Fruit fly (Drosophila melanogaster): Measurements from ENCODE around the gene ImpL2.

The ImpL2 gene

dm6 chr3L:4254301-4254834 is 18.4 kb upstream of the ImpL2 start, which contains the start of the genes ago and CG1265 (continued):
- TF ChIP-seq her (GFP tag; optimal IDR thresholded peaks at IDR 0.05) (no peak), ara (GFP tag; IDR thresholded peaks at IDR 0.05) (0 out of 2 replicates have a peak, but pooled peaks have one; percentile 31), tll (GFP tag; optimal IDR thresholded peaks at IDR 0.05) (no peak), CG15269 (tag; optimal IDR thresholded peaks at IDR 0.05) (peak; percentile 52), CG16863 (GFP tag; optimal IDR thresholded peaks at IDR 0.05) (no peak), toy (GFP tag; IDR thresholded peaks at IDR 0.05) (no peak), C15 (GFP tag; IDR thresholded peaks at IDR 0.05) (no peak), Antp (GFP tag; optimal IDR thresholded peaks at IDR 0.05) (no peak), CG1024 (GFP tag; IDR thresholded peaks at IDR 0.05) (peak; percentile 32; the same call in 1 of the 2 replicates), ci (GFP tag; IDR thresholded peaks at IDR 0.05) (peak; percentile 6; the same call in 1 of the 3 replicates), fru (optimal IDR thresholded peaks at IDR 0.05) (no peak), CG10147 (GFP tag; optimal IDR thresholded peaks at IDR 0.05) (no peak), ro (GFP tag; IDR thresholded peaks at IDR 0.05) (no peak), cwo (GFP tag; optimal IDR thresholded peaks at IDR 0.05) (no peak), emc (GFP tag; optimal IDR thresholded peaks at IDR 0.05) (no peak), CG8924 (tag; optimal IDR thresholded peaks at IDR 0.05) (peak; percentile 58), CG13296 (GFP tag; optimal IDR thresholded peaks at IDR 0.05) (peak; percentile 40), en (GFP tag; optimal IDR thresholded peaks at IDR 0.05) (no peak), CG2129 (GFP tag; IDR thresholded peaks at IDR 0.05; ENCODE audit: partially characterized antibody) (0 out of 2 replicates have a peak, but pooled peaks have one; percentile 11), Sry-β (GFP tag; optimal IDR thresholded peaks at IDR 0.05) (no peak), NfI (GFP tag; optimal IDR thresholded peaks at IDR 0.05) (peak; percentile 49), CG3065 (GFP tag; optimal IDR thresholded peaks at IDR 0.05) (no peak), CG17186 (GFP tag; optimal IDR thresholded peaks at IDR 0.05) (no peak), CG8478 (optimal IDR thresholded peaks at IDR 0.05) (no peak), CG2712 (tag; optimal IDR thresholded peaks at IDR 0.05) (peak; percentile 69), CG5245 (GFP tag; optimal IDR thresholded peaks at IDR 0.05) (no peak), cato (GFP tag; optimal IDR thresholded peaks at IDR 0.05; ENCODE audit: borderline replicate concordance) (no peak), CG9727 (GFP tag; optimal IDR thresholded peaks at IDR 0.05) (peak; percentile 53), CG10543 (GFP tag; optimal IDR thresholded peaks at IDR 0.05) (peak; percentile 80), crc (GFP tag; optimal IDR thresholded peaks at IDR 0.05) (no peak), Vsx1 (GFP tag; optimal IDR thresholded peaks at IDR 0.05) (no peak), sqz (GFP tag; optimal IDR thresholded peaks at IDR 0.05) (peak; percentile 53), CG33213 (GFP tag; optimal IDR thresholded peaks at IDR 0.05) (no peak), CG14441 (GFP tag; IDR thresholded peaks at IDR 0.05) (peak; percentile 39; the same call in 1 of the 2 replicates), NC2β (GFP tag; optimal IDR thresholded peaks at IDR 0.05) (no peak), CG11085 (GFP tag; IDR thresholded peaks at IDR 0.05) (0 out of 2 replicates have a peak, but pooled peaks have one; percentile 6), kni (GFP tag; optimal IDR thresholded peaks at IDR 0.05) (no peak), CG31224 (GFP tag; IDR thresholded peaks at IDR 0.05) (no peak), CG11560 (tag; IDR thresholded peaks at IDR 0.05) (no peak; the same call in 2 of the 3 replicates), CG7928 (GFP tag; optimal IDR thresholded peaks at IDR 0.05) (no peak), CG1832 (GFP tag; optimal IDR thresholded peaks at IDR 0.05) (no peak), CG9215 (GFP tag; IDR thresholded peaks at IDR 0.05) (peak; percentile 46), pum (GFP tag; optimal IDR thresholded peaks at IDR 0.05) (no peak), lilli (GFP tag; optimal IDR thresholded peaks at IDR 0.05) (peak; percentile 50), unpg (GFP tag; optimal IDR thresholded peaks at IDR 0.05) (peak; percentile 7), CG16813 (GFP tag; IDR thresholded peaks at IDR 0.05; ENCODE audit: partially characterized antibody) (peak; percentile 59; the same call in 2 of the 3 replicates), CG4820 (GFP tag; optimal IDR thresholded peaks at IDR 0.05) (no peak), gcm2 (GFP tag; optimal IDR thresholded peaks at IDR 0.05) (no peak), CG12236 (GFP tag; optimal IDR thresholded peaks at IDR 0.05) (no peak), CG14050 (GFP tag; IDR thresholded peaks at IDR 0.05) (no peak), Atf3 (GFP tag; optimal IDR thresholded peaks at IDR 0.05) (no peak)

Measured in whole organism, embryonic.